Worm (Caenorhabditis elegans): ENCODE data around the gene fbxa-104.

fbxa-104 gene

DNA sequence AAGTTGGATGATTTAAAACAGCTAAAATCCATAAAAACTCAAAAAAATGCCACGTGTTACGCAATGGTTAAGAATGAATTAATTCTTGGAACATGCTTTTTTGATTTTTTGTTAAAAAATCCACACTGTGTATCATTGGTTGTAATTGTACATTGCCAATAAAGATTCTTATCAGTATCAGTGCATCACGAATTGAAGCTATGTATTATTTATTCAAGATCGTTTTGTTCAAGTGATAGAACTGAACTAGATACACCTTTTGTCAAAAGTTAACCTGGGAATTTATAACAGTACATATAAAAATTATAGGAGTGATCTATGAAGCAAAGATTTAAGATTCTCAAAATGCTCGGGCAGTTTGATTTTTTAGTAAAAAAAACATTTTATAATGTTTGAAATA is 11.2 kb upstream of the fbxa-104 start:
- TF ChIP-seq ceh-22 (tag; optimal IDR thresholded peaks at IDR 0.05), result no peak
- TF ChIP-seq lin-11 (tag; optimal IDR thresholded peaks at IDR 0.05), result no peak
- TF ChIP-seq nfya-1 (tag; optimal IDR thresholded peaks at IDR 0.05), result no peak
- TF ChIP-seq hlh-8 (tag; optimal IDR thresholded peaks at IDR 0.05), result no peak
- TF ChIP-seq ref-2 (tag; optimal IDR thresholded peaks at IDR 0.05), result no peak
- no peak for TF ChIP-seq mec-3 (tag; optimal IDR thresholded peaks at IDR 0.05; ENCODE audit: borderline replicate concordance)
- no peak for TF ChIP-seq che-1 (tag; optimal IDR thresholded peaks at IDR 0.05)
- TF ChIP-seq dmd-4 (tag; optimal IDR thresholded peaks at IDR 0.05; ENCODE audit: borderline replicate concordance), result no peak
- TF ChIP-seq ceh-18 (tag; optimal IDR thresholded peaks at IDR 0.05), result no peak
- no peak for TF ChIP-seq unc-55 (GFP tag; optimal IDR thresholded peaks at IDR 0.05)
- no peak for TF ChIP-seq eyg-1 (tag; optimal IDR thresholded peaks at IDR 0.05)
- no peak for TF ChIP-seq pros-1 (tag; optimal IDR thresholded peaks at IDR 0.05)
- TF ChIP-seq rnt-1 (tag; optimal IDR thresholded peaks at IDR 0.05), result no peak
- no peak for TF ChIP-seq sox-4 (tag; optimal IDR thresholded peaks at IDR 0.05)
- no peak for TF ChIP-seq elt-2 (tag; optimal IDR thresholded peaks at IDR 0.05)
- no peak for TF ChIP-seq lim-6 (tag; optimal IDR thresholded peaks at IDR 0.05)
- no peak for TF ChIP-seq fkh-10 (GFP tag; optimal IDR thresholded peaks at IDR 0.05)

DNA sequence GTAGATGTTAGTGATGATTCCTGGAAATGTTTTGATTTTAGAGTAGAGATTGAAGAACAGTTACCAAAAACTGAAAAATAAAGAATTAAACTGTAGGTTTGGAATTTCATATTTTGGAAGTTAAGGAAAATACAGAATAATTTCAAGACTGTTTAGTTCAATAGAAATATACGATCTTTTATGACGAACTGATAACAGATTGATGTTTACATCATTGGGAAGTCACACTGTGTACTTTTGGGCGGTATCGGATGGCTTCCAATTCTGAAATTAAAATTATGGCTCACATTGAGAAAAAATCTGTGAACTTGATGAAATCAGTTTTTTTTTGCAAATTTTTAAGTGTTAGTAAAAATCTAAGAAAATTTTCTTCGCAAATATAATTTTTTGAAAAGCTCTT is 9.0 kb upstream of the fbxa-104 start, which contains the start of gene T26H5.8:
T26H5.8 (minus strand) TSS at position 270 of the 400 bp plus-strand sequence.
- TF ChIP-seq F13H6.1 (tag; optimal IDR thresholded peaks at IDR 0.05) (no peak), ceh-18 (tag; optimal IDR thresholded peaks at IDR 0.05) (no peak), ceh-48 (tag; optimal IDR thresholded peaks at IDR 0.05) (no peak), elt-2 (tag; optimal IDR thresholded peaks at IDR 0.05) (no peak), sox-2 (GFP tag; IDR thresholded peaks at IDR 0.05) (no peak), ceh-45 (GFP tag; IDR thresholded peaks at IDR 0.05) (no peak), lim-6 (tag; optimal IDR thresholded peaks at IDR 0.05) (no peak), ceh-2 (tag; optimal IDR thresholded peaks at IDR 0.05) (no peak)

DNA sequence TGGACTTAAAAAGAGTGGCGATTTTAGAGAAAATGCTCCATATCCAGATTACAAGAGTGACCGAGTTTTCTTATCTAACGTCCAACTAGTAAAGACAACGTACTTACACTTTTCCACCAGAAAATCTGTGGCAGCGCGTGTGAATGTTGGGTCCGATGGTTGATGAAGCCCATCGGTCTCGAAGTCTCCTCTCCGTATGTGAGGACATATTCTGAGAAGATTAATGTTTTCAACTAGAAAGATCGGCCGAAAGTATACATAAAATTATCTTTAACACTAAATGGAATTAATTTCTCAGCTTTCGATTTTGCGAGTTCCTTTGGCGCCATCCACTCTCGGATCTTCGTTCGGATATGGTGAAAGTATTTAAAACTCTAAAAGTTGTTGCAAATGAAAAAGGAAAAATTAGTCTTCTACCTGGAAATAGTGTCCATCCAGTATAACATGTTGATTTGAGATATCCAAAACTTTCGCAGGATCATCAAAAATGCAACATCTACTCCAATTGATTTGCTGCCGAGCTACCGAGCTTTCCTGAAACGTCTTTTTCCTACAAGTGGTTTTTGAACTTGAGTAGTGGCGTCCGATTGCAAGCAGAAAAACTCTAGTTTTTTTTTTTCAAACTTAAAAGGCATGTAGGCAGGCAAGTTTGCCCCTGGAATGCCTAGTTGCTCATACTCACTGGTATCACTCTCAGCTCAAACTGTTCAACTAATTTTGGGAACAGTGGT is 8.0 kb upstream of the fbxa-104 start:
- no peak for TF ChIP-seq lim-6 (tag; optimal IDR thresholded peaks at IDR 0.05)
- 0 out of 2 replicates have a peak, but pooled peaks have one; percentile 28 for TF ChIP-seq ceh-45 (GFP tag; IDR thresholded peaks at IDR 0.05)

DNA sequence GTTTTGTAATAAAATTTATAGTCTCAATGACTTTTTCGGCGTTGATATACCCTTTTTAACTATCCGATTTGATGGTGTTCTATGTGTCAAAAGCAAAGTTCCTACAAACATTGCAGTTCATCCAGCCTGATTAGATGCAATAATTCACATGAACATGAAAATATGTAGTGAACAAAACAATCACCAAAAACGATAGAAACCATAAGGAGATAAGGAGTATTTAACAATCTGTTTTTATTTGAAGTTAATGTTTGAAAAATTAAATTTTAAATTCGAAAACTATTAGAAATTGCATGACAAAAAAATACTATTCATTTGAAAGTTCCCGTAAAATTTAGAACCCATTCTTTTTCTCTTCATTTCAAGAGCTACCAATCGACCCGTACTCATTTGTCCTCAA is 3.5 kb upstream of the fbxa-104 start, which contains the start of gene fbxa-209:
fbxa-209 (minus strand) TSS at position 101 of the 400 bp plus-strand sequence.
- TF ChIP-seq nhr-232 (tag; optimal IDR thresholded peaks at IDR 0.05) (no peak), sox-4 (tag; optimal IDR thresholded peaks at IDR 0.05) (no peak), che-1 (tag; optimal IDR thresholded peaks at IDR 0.05) (no peak), ceh-45 (GFP tag; IDR thresholded peaks at IDR 0.05) (no peak), dve-1 (tag; optimal IDR thresholded peaks at IDR 0.05) (no peak), ceh-31 (tag; optimal IDR thresholded peaks at IDR 0.05) (no peak), K02D7.2 (tag; optimal IDR thresholded peaks at IDR 0.05) (no peak), sox-2 (GFP tag; IDR thresholded peaks at IDR 0.05) (no peak), hlh-15 (tag; optimal IDR thresholded peaks at IDR 0.05) (no peak), ztf-16 (tag; optimal IDR thresholded peaks at IDR 0.05) (no peak), K09A11.1 (tag; optimal IDR thresholded peaks at IDR 0.05; ENCODE audit: insufficient read depth) (no peak)

DNA sequence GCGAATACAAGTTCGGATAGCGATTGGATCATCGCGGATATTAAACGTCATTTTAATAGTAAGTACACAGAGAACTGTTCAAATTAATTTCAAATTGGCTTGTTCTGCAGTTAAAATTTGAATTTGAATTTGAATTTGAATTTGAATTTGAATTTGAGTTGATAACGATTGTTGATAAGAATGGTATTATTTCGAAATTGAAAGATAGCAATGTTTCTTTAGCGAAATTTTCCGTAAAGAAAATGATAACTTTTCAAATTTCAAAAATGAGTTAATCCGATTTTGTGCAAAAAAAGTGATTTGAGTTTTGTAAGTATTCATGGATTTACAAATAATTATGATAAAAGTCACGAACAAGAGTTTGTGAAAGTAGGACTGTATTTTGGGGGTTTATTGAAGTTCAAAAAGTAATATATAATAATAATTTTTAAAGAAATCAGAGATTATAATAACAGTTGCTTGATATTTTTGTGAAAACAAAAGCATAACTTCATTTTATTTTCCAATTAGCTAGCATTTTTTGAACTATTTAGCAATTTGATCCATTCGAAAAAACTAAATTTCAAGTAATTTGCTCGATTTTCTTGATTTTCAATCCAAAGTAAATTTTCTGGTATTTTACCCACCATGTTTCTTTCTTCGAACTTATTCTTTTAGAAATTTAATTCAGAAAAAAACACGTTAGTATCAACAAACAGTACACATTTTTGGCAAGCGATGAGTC is 2.0 kb upstream of the fbxa-104 start, which contains the start of gene Y36E3A.2:
Y36E3A.2 (plus strand) TSS at position 674 of the 724 bp plus-strand sequence.
- TF ChIP-seq Y22D7AL.16 (tag; optimal IDR thresholded peaks at IDR 0.05) (no peak), pat-9 (tag; optimal IDR thresholded peaks at IDR 0.05) (no peak), unc-55 (GFP tag; optimal IDR thresholded peaks at IDR 0.05) (no peak), fkh-6 (tag; optimal IDR thresholded peaks at IDR 0.05) (no peak), eyg-1 (tag; optimal IDR thresholded peaks at IDR 0.05) (no peak), fkh-10 (GFP tag; optimal IDR thresholded peaks at IDR 0.05) (no peak), sox-2 (GFP tag; IDR thresholded peaks at IDR 0.05) (no peak), ceh-30 (tag; optimal IDR thresholded peaks at IDR 0.05) (no peak), T23F11.4 (GFP tag; optimal IDR thresholded peaks at IDR 0.05) (no peak), lin-11 (tag; optimal IDR thresholded peaks at IDR 0.05) (no peak), ceh-14 (tag; optimal IDR thresholded peaks at IDR 0.05) (no peak), ceh-6 (GFP tag; optimal IDR thresholded peaks at IDR 0.05) (no peak), sox-4 (tag; optimal IDR thresholded peaks at IDR 0.05) (no peak), ceh-31 (tag; optimal IDR thresholded peaks at IDR 0.05) (no peak)
